Worm (Caenorhabditis elegans) whole organism, L3 larva: Measurements from ENCODE around the gene cal-7.

Experiments used
- R02D3.7 ChIP-seq: fragments of 150-350 bp; optimal IDR thresholded peaks from 2 replicates; lab custom pipeline; 2014; ENCODE audit warnings: missing biosample characterization, missing genetic modification characterization
- aly-2 ChIP-seq: fragments of 150-350 bp; optimal IDR thresholded peaks from 2 replicates; lab custom pipeline; 2014; ENCODE audit warnings: missing biosample characterization, missing genetic modification characterization
- elt-3 ChIP-seq, 3 experiments: fragments of 150-350 bp in 1 of 3; sonication (generic microtip) in 2 of 3; optimal IDR thresholded peaks; 2 replicates in 2 of 3; 4 replicates in 1 of 3; lab custom pipeline; 2014 to 2017; ENCODE audit warnings: missing biosample characterization in 3 of 3, missing genetic modification characterization in 3 of 3
- lin-39 ChIP-seq: fragments of 150-350 bp; optimal IDR thresholded peaks from 2 replicates; lab custom pipeline; 2018; ENCODE audit warnings: missing biosample characterization, missing genetic modification reagents, missing genetic modification characterization
- tbx-2 ChIP-seq: sonication (generic microtip); optimal IDR thresholded peaks from 2 replicates; lab custom pipeline; 2016; ENCODE audit warnings: mild to moderate bottlenecking, missing genetic modification characterization, missing compliant biosample characterization

DNA sequence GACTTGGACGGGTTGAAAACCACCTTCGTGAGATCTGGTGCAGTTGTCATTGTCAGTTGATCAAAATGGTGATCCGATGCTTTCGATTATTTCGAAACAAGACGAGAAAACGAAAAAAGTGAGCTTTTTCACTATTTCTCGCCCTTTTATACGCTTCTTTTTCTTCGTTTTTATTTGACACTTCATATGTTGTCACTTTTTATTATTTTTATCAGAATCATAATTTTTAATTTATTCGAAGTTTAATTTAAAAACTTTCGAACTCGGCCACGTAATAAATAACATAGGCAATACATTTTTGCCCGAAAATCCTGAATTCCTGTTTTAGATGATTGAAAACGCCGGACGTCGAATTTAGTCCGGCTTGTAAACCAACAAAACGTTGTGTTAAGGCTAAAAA lies 20.6 kb downstream of the cal-7 start, which contains the start of gene F58E6.5:
- TF ChIP-seq aly-2 (tag; lab: Kevin White, UChicago), result no peak
- TF ChIP-seq R02D3.7 (tag; lab: Kevin White, UChicago), result no peak
- no peak for TF ChIP-seq elt-3 (tag; optimal IDR thresholded peaks at IDR 0.05; lab: Kevin White, UChicago)
- TF ChIP-seq lin-39, result no peak
- TF ChIP-seq tbx-2 (tag; lab: Kevin White, UChicago), result no peak
